Worm (Caenorhabditis elegans) whole organism, L4 larva: ENCODE results near the gene swm-1.
A peak's percentile ranks its signal among the peaks of the same experiment; 100 is the strongest.

Experiments used
- D1046.2 ChIP-seq: fragments of 200-800 bp; sonication (Bioruptor generic); IDR thresholded peaks from 2 replicates; pipeline ENCODE4 v1.3.6; 2022; ENCODE audit warnings: missing genetic modification characterization, missing compliant biosample characterization
- F10B5.3 ChIP-seq: sonication (generic microtip); optimal IDR thresholded peaks from 2 replicates; lab custom pipeline; 2016; ENCODE audit warnings: mild to moderate bottlenecking, missing genetic modification characterization, missing compliant biosample characterization
- F26F4.8 ChIP-seq: fragments of 200-800 bp; sonication (Bioruptor generic); conservative IDR thresholded peaks from 2 replicates; pipeline ENCODE4 v1.3.6; 2022; ENCODE audit warnings: missing genetic modification characterization, missing compliant biosample characterization
- T20F7.1 ChIP-seq: fragments of 200-800 bp; sonication (Bioruptor generic); optimal IDR thresholded peaks from 2 replicates; lab custom pipeline; 2018; ENCODE audit warnings: mild to moderate bottlenecking, missing genetic modification characterization, missing compliant biosample characterization
- Y48G9A.11 ChIP-seq: fragments of 200-800 bp; sonication (Bioruptor generic); IDR thresholded peaks from 2 replicates; pipeline ENCODE4 v1.3.6; 2022; ENCODE audit warnings: missing genetic modification reagents, missing genetic modification characterization, missing compliant biosample characterization
- aha-1 ChIP-seq: fragments of 150-350 bp; peaks from one replicate; lab custom pipeline; 2014; ENCODE audit warnings: missing biosample characterization, missing genetic modification characterization
- arid-1 ChIP-seq: fragments of 200-800 bp; sonication (Bioruptor generic); conservative IDR thresholded peaks from 2 replicates; pipeline ENCODE4 v1.3.6; 2022; ENCODE audit warnings: missing genetic modification reagents, missing genetic modification characterization, missing compliant biosample characterization
- attf-4 ChIP-seq: sonication (generic microtip); optimal IDR thresholded peaks from 3 replicates; lab custom pipeline; 2017; ENCODE audit warnings: missing biosample characterization, missing genetic modification characterization
- ceh-28 ChIP-seq: fragments of 150-350 bp; optimal IDR thresholded peaks from 2 replicates; lab custom pipeline; 2014; ENCODE audit warnings: missing biosample characterization, missing genetic modification reagents, missing genetic modification characterization
- ceh-32 ChIP-seq: sonication (generic microtip); optimal IDR thresholded peaks from 2 replicates; lab custom pipeline; 2016; ENCODE audit warnings: mild to moderate bottlenecking, missing genetic modification characterization, missing compliant biosample characterization; ENCODE audit not compliant: poor library complexity
- ceh-62 ChIP-seq: sonication (generic microtip); optimal IDR thresholded peaks from 2 replicates; lab custom pipeline; 2017; ENCODE audit warnings: missing biosample characterization, missing genetic modification characterization
- ceh-82 ChIP-seq: sonication (generic microtip); optimal IDR thresholded peaks from 2 replicates; lab custom pipeline; 2017; ENCODE audit warnings: missing biosample characterization, missing genetic modification characterization
- ces-1 ChIP-seq: fragments of 150-350 bp; sonication (generic microtip); optimal IDR thresholded peaks from 4 replicates; lab custom pipeline; 2014; ENCODE audit warnings: missing biosample characterization, missing genetic modification reagents, missing genetic modification characterization
- cey-2 ChIP-seq: sonication (generic microtip); optimal IDR thresholded peaks from 3 replicates; lab custom pipeline; 2017; ENCODE audit warnings: missing genetic modification characterization, mild to moderate bottlenecking, missing compliant biosample characterization, antibody characterized with exemption, borderline replicate concordance; ENCODE audit not compliant: insufficient read depth
- ctbp-1 ChIP-seq: fragments of 200-800 bp; sonication (Bioruptor generic); IDR thresholded peaks from 2 replicates; pipeline ENCODE4 v1.3.6; 2022; ENCODE audit warnings: missing genetic modification reagents, missing genetic modification characterization, missing compliant biosample characterization
- daf-12 ChIP-seq: fragments of 150-350 bp; optimal IDR thresholded peaks from 2 replicates; lab custom pipeline; 2014; ENCODE audit warnings: missing biosample characterization, missing genetic modification reagents, missing genetic modification characterization
- dmd-8 ChIP-seq: fragments of 200-800 bp; sonication (Bioruptor generic); IDR thresholded peaks from 2 replicates; pipeline ENCODE4 v1.3.6; 2022; ENCODE audit warnings: missing genetic modification characterization, missing compliant biosample characterization
- dmd-9 ChIP-seq: fragments of 200-800 bp; sonication (Bioruptor generic); IDR thresholded peaks from 2 replicates; pipeline ENCODE4 v1.3.6; 2022; ENCODE audit warnings: missing genetic modification reagents, missing genetic modification characterization, missing compliant biosample characterization
- duxl-1 ChIP-seq: sonication (generic microtip); optimal IDR thresholded peaks from 2 replicates; lab custom pipeline; 2016; ENCODE audit warnings: mild to moderate bottlenecking, missing genetic modification characterization, moderate library complexity, missing compliant biosample characterization; ENCODE audit not compliant: poor library complexity
- egl-27 ChIP-seq: sonication (generic microtip); optimal IDR thresholded peaks from 3 replicates; lab custom pipeline; 2017; ENCODE audit warnings: missing biosample characterization, missing genetic modification reagents, missing genetic modification characterization
- egl-43 ChIP-seq: fragments of 200-800 bp; sonication (Bioruptor generic); IDR thresholded peaks from 2 replicates; pipeline ENCODE4 v1.3.6; 2022; ENCODE audit warnings: missing genetic modification reagents, missing genetic modification characterization, missing compliant biosample characterization
- fkh-10 ChIP-seq: fragments of 150-350 bp; optimal IDR thresholded peaks from 2 replicates; lab custom pipeline; 2014; ENCODE audit warnings: missing biosample characterization, missing genetic modification reagents, missing genetic modification characterization
- fos-1 ChIP-seq: fragments of 150-350 bp; optimal IDR thresholded peaks from 2 replicates; lab custom pipeline; 2014; ENCODE audit warnings: missing biosample characterization, missing genetic modification characterization
- hif-1 ChIP-seq, 2 experiments: sonication (generic microtip); optimal IDR thresholded peaks; 2 replicates each; lab custom pipeline; 2016 to 2017; ENCODE audit warnings: missing compliant biosample characterization in 2 of 2, missing genetic modification characterization in 2 of 2, missing genetic modification reagents in 2 of 2, missing genotype in 2 of 2, mild to moderate bottlenecking in 1 of 2
- hlh-11 ChIP-seq: fragments of 200-800 bp; sonication (Bioruptor generic); optimal IDR thresholded peaks from 2 replicates; lab custom pipeline; 2018; ENCODE audit warnings: mild to moderate bottlenecking, missing genetic modification characterization, missing compliant biosample characterization
- hlh-30 ChIP-seq: sonication (generic microtip); optimal IDR thresholded peaks from 2 replicates; lab custom pipeline; 2017; ENCODE audit warnings: antibody characterized with exemption, mild to moderate bottlenecking, missing genetic modification characterization, missing compliant biosample characterization; ENCODE audit not compliant: insufficient read depth
- lim-7 ChIP-seq: fragments of 200-800 bp; sonication (Bioruptor generic); IDR thresholded peaks from 2 replicates; pipeline ENCODE4 v1.3.6; 2022; ENCODE audit warnings: missing genetic modification characterization, missing compliant biosample characterization
- lin-1 ChIP-seq: fragments of 200-800 bp; sonication (Bioruptor generic); IDR thresholded peaks from 2 replicates; pipeline ENCODE4 v1.3.6; 2022; ENCODE audit warnings: missing genetic modification reagents, missing genetic modification characterization, missing compliant biosample characterization
- lin-15B ChIP-seq: fragments of 150-350 bp; sonication (generic microtip); optimal IDR thresholded peaks from 3 replicates; lab custom pipeline; 2014; ENCODE audit warnings: missing biosample characterization, missing genetic modification characterization
- lin-38 ChIP-seq: fragments of 200-800 bp; sonication (Bioruptor generic); IDR thresholded peaks from 2 replicates; pipeline ENCODE4 v1.3.6; 2022; ENCODE audit warnings: missing genetic modification reagents, missing genetic modification characterization, missing compliant biosample characterization
- lin-39 ChIP-seq: fragments of 150-350 bp; optimal IDR thresholded peaks from 2 replicates; lab custom pipeline; 2014; ENCODE audit warnings: missing biosample characterization, missing genetic modification reagents, missing genetic modification characterization
- madf-9 ChIP-seq: fragments of 200-800 bp; sonication (Bioruptor generic); conservative IDR thresholded peaks from 2 replicates; pipeline ENCODE4 v1.3.6; 2022; ENCODE audit warnings: missing genetic modification reagents, missing genetic modification characterization, missing compliant biosample characterization
- mep-1 ChIP-seq: fragments of 150-350 bp; sonication (generic microtip); optimal IDR thresholded peaks from 3 replicates; lab custom pipeline; 2014; ENCODE audit warnings: missing biosample characterization, missing genetic modification characterization
- mes-2 ChIP-seq: sonication (generic microtip); optimal IDR thresholded peaks from 2 replicates; lab custom pipeline; 2016; ENCODE audit warnings: missing genotype, mild to moderate bottlenecking, missing genetic modification characterization, missing compliant biosample characterization; ENCODE audit not compliant: poor library complexity, severe bottlenecking
- mxl-2 ChIP-seq: fragments of 200-800 bp; sonication (Bioruptor generic); conservative IDR thresholded peaks from 2 replicates; pipeline ENCODE4 v1.3.6; 2022; ENCODE audit warnings: missing genetic modification reagents, missing genetic modification characterization, missing compliant biosample characterization
- mxl-3 ChIP-seq: fragments of 200-800 bp; sonication (Bioruptor generic); optimal IDR thresholded peaks from 2 replicates; lab custom pipeline; 2018; ENCODE audit warnings: mild to moderate bottlenecking, missing genetic modification characterization, missing compliant biosample characterization
- nhr-11 ChIP-seq: fragments of 150-350 bp; optimal IDR thresholded peaks from 2 replicates; lab custom pipeline; 2014; ENCODE audit warnings: missing biosample characterization, missing genetic modification characterization
- nhr-111 ChIP-seq: fragments of 200-800 bp; sonication (Bioruptor generic); optimal IDR thresholded peaks from 2 replicates; lab custom pipeline; 2018; ENCODE audit warnings: mild to moderate bottlenecking, missing genetic modification characterization, missing compliant biosample characterization
- nhr-41 ChIP-seq: fragments of 200-800 bp; sonication (Bioruptor generic); IDR thresholded peaks from 2 replicates; pipeline ENCODE4 v1.3.6; 2022; ENCODE audit warnings: missing genetic modification reagents, missing genetic modification characterization, missing compliant biosample characterization
- nhr-42 ChIP-seq: fragments of 200-800 bp; sonication (Bioruptor generic); IDR thresholded peaks from 2 replicates; pipeline ENCODE4 v1.3.6; 2022; ENCODE audit warnings: missing genetic modification characterization, missing compliant biosample characterization
- nhr-48 ChIP-seq: sonication (generic microtip); optimal IDR thresholded peaks from 2 replicates; lab custom pipeline; 2016; ENCODE audit warnings: mild to moderate bottlenecking, missing genetic modification characterization, missing compliant biosample characterization
- nhr-76 ChIP-seq: fragments of 150-350 bp; optimal IDR thresholded peaks from 2 replicates; lab custom pipeline; 2014; ENCODE audit warnings: missing biosample characterization, missing genetic modification characterization
- pha-4 ChIP-seq, 2 experiments: fragments of 150-350 bp in 1 of 2; fragments of 200-800 bp in 1 of 2; sonication (Bioruptor generic) in 1 of 2; IDR thresholded peaks in 1 of 2; optimal IDR thresholded peaks in 1 of 2; 2 replicates each; pipeline versions ENCODE4 v1.3.6 to Lab custom; 2014 to 2022; ENCODE audit warnings: missing genetic modification characterization in 2 of 2, missing genetic modification reagents in 2 of 2, missing biosample characterization in 1 of 2, missing compliant biosample characterization in 1 of 2
- saeg-2 ChIP-seq: fragments of 200-800 bp; sonication (Bioruptor generic); IDR thresholded peaks from 2 replicates; pipeline ENCODE4 v1.3.6; 2022; ENCODE audit warnings: missing genetic modification reagents, missing genetic modification characterization, missing compliant biosample characterization
- skn-1 ChIP-seq: fragments of 150-350 bp; optimal IDR thresholded peaks from 2 replicates; lab custom pipeline; 2014; ENCODE audit warnings: missing biosample characterization, missing genetic modification characterization
- snpc-4 ChIP-seq: fragments of 150-350 bp; optimal IDR thresholded peaks from 2 replicates; lab custom pipeline; 2014; ENCODE audit warnings: missing biosample characterization, missing genetic modification characterization
- spr-3 ChIP-seq: fragments of 200-800 bp; sonication (Bioruptor generic); optimal IDR thresholded peaks from 2 replicates; lab custom pipeline; 2018; ENCODE audit warnings: mild to moderate bottlenecking, missing genetic modification characterization, missing compliant biosample characterization
- tag-97 ChIP-seq: fragments of 200-800 bp; sonication (Bioruptor generic); IDR thresholded peaks from 2 replicates; pipeline ENCODE4 v1.3.6; 2022; ENCODE audit warnings: missing genetic modification characterization, missing compliant biosample characterization
- unc-130 ChIP-seq: sonication (generic microtip); optimal IDR thresholded peaks from 2 replicates; lab custom pipeline; 2016; ENCODE audit warnings: missing genetic modification reagents, missing genetic modification characterization, missing compliant biosample characterization
- vab-7 ChIP-seq: fragments of 200-800 bp; sonication (Bioruptor generic); IDR thresholded peaks from 2 replicates; pipeline ENCODE4 v1.3.6; 2022; ENCODE audit warnings: missing genetic modification reagents, missing genetic modification characterization, missing compliant biosample characterization
- zag-1 ChIP-seq: fragments of 150-350 bp; optimal IDR thresholded peaks from 2 replicates; lab custom pipeline; 2014; ENCODE audit warnings: missing biosample characterization, missing genetic modification characterization

swm-1 gene

DNA sequence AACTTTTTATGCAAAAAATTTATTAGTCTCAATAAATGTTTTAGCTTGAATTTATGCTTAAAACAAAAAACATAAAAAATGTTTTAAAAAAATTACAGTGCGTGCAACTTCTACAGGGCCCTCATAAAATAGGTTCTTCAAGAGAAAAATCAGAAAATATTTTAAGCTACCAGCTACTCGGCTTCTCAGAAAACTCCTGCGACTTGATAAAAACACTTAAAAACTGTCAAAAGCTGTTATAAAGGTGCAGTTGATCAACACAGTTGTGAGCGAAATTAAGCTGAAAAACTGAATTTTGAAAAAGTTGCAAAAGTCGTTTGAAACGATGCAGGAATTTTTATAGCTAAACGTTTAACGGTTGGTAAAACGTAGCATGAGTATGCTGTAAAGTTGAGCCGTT, 34.1 kb upstream of the swm-1 start (continued):
- TF ChIP-seq madf-9 (GFP tag; lab: Robert Waterston, UW) (no peak), nhr-42 (GFP tag; lab: Robert Waterston, UW) (no peak), pha-4 (GFP tag; IDR thresholded peaks at IDR 0.05; lab: Robert Waterston, UW) (peak; percentile 71), pha-4 (tag; optimal IDR thresholded peaks at IDR 0.05; lab: Kevin White, UChicago) (no peak), arid-1 (GFP tag; lab: Robert Waterston, UW) (no peak), attf-4 (no peak), hif-1 (tag; optimal IDR thresholded peaks at IDR 0.05; lab: Kevin White, UChicago) (no peak), lin-1 (peak; percentile 36; the same call in 1 of the 2 replicates), mxl-2 (no peak), saeg-2 (GFP tag; lab: Robert Waterston, UW) (no peak), ctbp-1 (GFP tag; lab: Robert Waterston, UW) (peak; percentile 88), ceh-32 (tag; lab: Kevin White, UChicago) (no peak), dmd-9 (0 out of 2 replicates have a peak, but pooled peaks have one; percentile 47), nhr-11 (tag; lab: Kevin White, UChicago) (no peak), daf-12 (tag; lab: Kevin White, UChicago) (no peak), mxl-3 (GFP tag; lab: Kevin White, UChicago) (no peak), ces-1 (GFP tag; lab: Kevin White, UChicago) (no peak), nhr-48 (tag; lab: Kevin White, UChicago) (no peak), F26F4.8 (GFP tag; lab: Robert Waterston, UW) (no peak), nhr-76 (tag; lab: Kevin White, UChicago) (no peak), F10B5.3 (no peak), Y48G9A.11 (GFP tag; lab: Robert Waterston, UW) (no peak), fos-1 (tag; lab: Kevin White, UChicago) (no peak), ceh-28 (no peak), lin-39 (tag; lab: Kevin White, UChicago) (no peak), vab-7 (GFP tag; lab: Robert Waterston, UW) (peak; percentile 46; the same call in 1 of the 2 replicates), nhr-41 (GFP tag; lab: Robert Waterston, UW) (peak; percentile 63), mes-2 (no peak), cey-2 (tag; lab: Kevin White, UChicago) (no peak), lin-38 (GFP tag; lab: Robert Waterston, UW) (peak; percentile 42), lin-15B (tag; lab: Kevin White, UChicago) (no peak), zag-1 (tag; lab: Kevin White, UChicago) (no peak), egl-27 (tag; lab: Kevin White, UChicago) (no peak), tag-97 (no peak), D1046.2 (GFP tag; lab: Robert Waterston, UW) (no peak), snpc-4 (tag; lab: Kevin White, UChicago) (no peak), hlh-30 (tag; lab: Kevin White, UChicago) (no peak), T20F7.1 (no peak), unc-130 (GFP tag; lab: Kevin White, UChicago) (no peak), nhr-111 (no peak), lim-7 (GFP tag; lab: Robert Waterston, UW) (0 out of 2 replicates have a peak, but pooled peaks have one; percentile 6), duxl-1 (no peak), skn-1 (tag; lab: Kevin White, UChicago) (no peak), mep-1 (no peak), ceh-82 (tag; lab: Kevin White, UChicago) (no peak), egl-43 (GFP tag; lab: Robert Waterston, UW) (peak; percentile 56; the same call in 1 of the 2 replicates), spr-3 (GFP tag; lab: Kevin White, UChicago) (no peak), dmd-8 (GFP tag; lab: Robert Waterston, UW) (no peak), hlh-11 (peak; percentile 12), aha-1 (tag; lab: Kevin White, UChicago) (no peak), ceh-62 (tag; lab: Kevin White, UChicago) (no peak), fkh-10 (GFP tag; lab: Kevin White, UChicago) (no peak)
